Fruit fly (Drosophila melanogaster) whole organism, embryonic: ENCODE results near the gene Fbp2.

Source experiments
- Atf6 ChIP-seq: fragments of 200-800 bp; sonication (Bioruptor generic); IDR thresholded peaks from 2 replicates; pipeline ENCODE4 v1.3.6; 2022; ENCODE audit warnings: missing biosample characterization, missing genetic modification characterization
- B-H2 ChIP-seq: fragments of 200-800 bp; sonication (Bioruptor generic); optimal IDR thresholded peaks from 2 replicates; lab custom pipeline; 2018; ENCODE audit warnings: missing biosample characterization, mild to moderate bottlenecking, missing genetic modification characterization
- CG11398 ChIP-seq: fragments of 200-800 bp; sonication (Bioruptor generic); optimal IDR thresholded peaks from 2 replicates; lab custom pipeline; 2016; ENCODE audit warnings: missing biosample characterization, missing genetic modification characterization
- CG13123 ChIP-seq: fragments of 200-800 bp; sonication (Bioruptor generic); optimal IDR thresholded peaks from 2 replicates; lab custom pipeline; 2016; ENCODE audit warnings: missing biosample characterization, missing genetic modification characterization
- CG13775 ChIP-seq: fragments of 200-800 bp; sonication (Bioruptor generic); optimal IDR thresholded peaks from 3 replicates; lab custom pipeline; 2017; ENCODE audit warnings: missing biosample characterization, mild to moderate bottlenecking, missing genetic modification characterization
- CG13894 ChIP-seq: fragments of 200-800 bp; sonication (Bioruptor generic); optimal IDR thresholded peaks from 3 replicates; lab custom pipeline; 2018; ENCODE audit warnings: missing biosample characterization, mild to moderate bottlenecking, missing genetic modification characterization, moderate library complexity
- CG14014 ChIP-seq: fragments of 200-800 bp; sonication (Bioruptor generic); IDR thresholded peaks from 2 replicates; pipeline ENCODE4 v1.3.6; 2022; ENCODE audit warnings: missing biosample characterization, missing genetic modification characterization
- CG16863 ChIP-seq: fragments of 200-800 bp; sonication (Bioruptor generic); optimal IDR thresholded peaks from 3 replicates; lab custom pipeline; 2016; ENCODE audit warnings: missing biosample characterization, missing genetic modification characterization
- CG17186 ChIP-seq: fragments of 200-800 bp; sonication (Bioruptor generic); optimal IDR thresholded peaks from 3 replicates; lab custom pipeline; 2017; ENCODE audit warnings: missing biosample characterization, missing genetic modification reagents, missing genetic modification characterization
- CG17361 ChIP-seq: fragments of 200-800 bp; sonication (Bioruptor generic); IDR thresholded peaks from 3 replicates; pipeline ENCODE4 v1.3.6; 2022; ENCODE audit warnings: missing biosample characterization, missing genetic modification characterization
- CG17612 ChIP-seq: fragments of 200-800 bp; sonication (Bioruptor generic); IDR thresholded peaks from 2 replicates; pipeline ENCODE4 v1.3.6; 2022; ENCODE audit warnings: missing biosample characterization, missing genetic modification characterization
- CG1832 ChIP-seq: fragments of 200-800 bp; sonication (Bioruptor generic); optimal IDR thresholded peaks from 2 replicates; lab custom pipeline; 2017; ENCODE audit warnings: missing biosample characterization, mild to moderate bottlenecking, missing genetic modification characterization, inconsistent platforms
- CG2678 ChIP-seq: fragments of 200-800 bp; sonication (Bioruptor generic); optimal IDR thresholded peaks from 3 replicates; lab custom pipeline; 2019; ENCODE audit warnings: missing biosample characterization, mild to moderate bottlenecking, missing genetic modification characterization, moderate library complexity
- CG43689 ChIP-seq: fragments of 200-800 bp; sonication (Bioruptor generic); IDR thresholded peaks from 2 replicates; pipeline ENCODE4 v1.3.6; 2022; ENCODE audit warnings: missing biosample characterization, missing genetic modification characterization
- CG5180 ChIP-seq: fragments of 200-800 bp; sonication (Bioruptor generic); optimal IDR thresholded peaks from 3 replicates; lab custom pipeline; 2017; ENCODE audit warnings: missing biosample characterization, missing genetic modification characterization, mild to moderate bottlenecking, moderate library complexity, missing genetic modification reagents
- CG8924 ChIP-seq: fragments of 200-800 bp; optimal IDR thresholded peaks from 3 replicates; lab custom pipeline; 2019; ENCODE audit warnings: missing biosample characterization, mild to moderate bottlenecking, missing genetic modification characterization, moderate library complexity
- CG9437 ChIP-seq: fragments of 200-800 bp; sonication (Bioruptor generic); optimal IDR thresholded peaks from 2 replicates; lab custom pipeline; 2018; ENCODE audit warnings: missing biosample characterization, mild to moderate bottlenecking, missing genetic modification characterization
- Dfd ChIP-seq, 2 experiments: fragments of >200 bp; optimal IDR thresholded peaks; 2 replicates each; lab custom pipeline; 2017; ENCODE audit warnings: missing biosample characterization in 2 of 2, missing genetic modification characterization in 2 of 2
- Doc3 ChIP-seq: fragments of 200-800 bp; sonication (Bioruptor generic); IDR thresholded peaks from 3 replicates; pipeline ENCODE4 v1.3.6; 2022; ENCODE audit warnings: missing biosample characterization, missing genetic modification characterization; ENCODE audit not compliant: partially characterized antibody
- E2f2 ChIP-seq: fragments of 200-800 bp; sonication (Bioruptor generic); IDR thresholded peaks from 2 replicates; pipeline ENCODE4 v1.3.6; 2022; ENCODE audit warnings: missing biosample characterization, missing genetic modification characterization
- Ets97D ChIP-seq: fragments of 200-800 bp; sonication (Bioruptor generic); optimal IDR thresholded peaks from 3 replicates; lab custom pipeline; 2016; ENCODE audit warnings: missing biosample characterization, missing genetic modification characterization
- Fer3 ChIP-seq: fragments of 200-800 bp; sonication (Bioruptor generic); optimal IDR thresholded peaks from 2 replicates; lab custom pipeline; 2018; ENCODE audit warnings: missing biosample characterization, mild to moderate bottlenecking, missing genetic modification characterization, moderate library complexity
- H15 ChIP-seq: fragments of 200-800 bp; sonication (Bioruptor generic); IDR thresholded peaks from 3 replicates; pipeline ENCODE4 v1.3.6; 2022; ENCODE audit warnings: missing biosample characterization, missing genetic modification characterization
- HmgD ChIP-seq: fragments of 200-800 bp; sonication (Bioruptor generic); optimal IDR thresholded peaks from 3 replicates; lab custom pipeline; 2016; ENCODE audit warnings: missing biosample characterization, missing genetic modification characterization
- Med ChIP-seq: fragments of 200-800 bp; sonication (Bioruptor generic); peaks from one replicate; lab custom pipeline; 2016; ENCODE audit warnings: missing biosample characterization, missing genetic modification characterization, mild to moderate bottlenecking, inconsistent platforms, moderate library complexity
- Meics ChIP-seq: fragments of 200-800 bp; sonication (Bioruptor generic); optimal IDR thresholded peaks from 2 replicates; lab custom pipeline; 2017; ENCODE audit warnings: missing biosample characterization, mild to moderate bottlenecking, missing genetic modification characterization
- Oli ChIP-seq: fragments of 200-800 bp; sonication (Bioruptor generic); optimal IDR thresholded peaks from 2 replicates; lab custom pipeline; 2018; ENCODE audit warnings: missing biosample characterization, mild to moderate bottlenecking, missing genetic modification characterization, moderate library complexity
- PHDP ChIP-seq: fragments of 200-800 bp; sonication (Bioruptor generic); optimal IDR thresholded peaks from 3 replicates; lab custom pipeline; 2018; ENCODE audit warnings: missing biosample characterization, mild to moderate bottlenecking, missing genetic modification characterization, moderate library complexity
- Stat92E ChIP-seq, 3 experiments: fragments of >200 bp in 2 of 3; fragments of 200-800 bp in 1 of 3; sonication (Bioruptor generic) in 1 of 3; optimal IDR thresholded peaks; 2 replicates each; lab custom pipeline; 2017 to 2019; ENCODE audit warnings: missing biosample characterization in 3 of 3, missing genetic modification characterization in 3 of 3, mild to moderate bottlenecking in 1 of 3, moderate library complexity in 1 of 3
- Xrp1 ChIP-seq: fragments of 200-800 bp; sonication (Bioruptor generic); IDR thresholded peaks from 2 replicates; pipeline ENCODE4 v1.3.6; 2022; ENCODE audit warnings: missing biosample characterization, missing genetic modification characterization
- crol ChIP-seq: fragments of 200-800 bp; sonication (Bioruptor generic); IDR thresholded peaks from 2 replicates; pipeline ENCODE4 v1.3.6; 2022; ENCODE audit warnings: missing biosample characterization, missing genetic modification characterization
- dm ChIP-seq: fragments of 200-800 bp; sonication (Bioruptor generic); optimal IDR thresholded peaks from 3 replicates; lab custom pipeline; 2016; ENCODE audit warnings: missing biosample characterization, missing genetic modification characterization
- eyg ChIP-seq: fragments of 200-800 bp; sonication (Bioruptor generic); optimal IDR thresholded peaks from 3 replicates; lab custom pipeline; 2016; ENCODE audit warnings: missing biosample characterization, missing genetic modification characterization
- gem ChIP-seq: fragments of 200-800 bp; sonication (Bioruptor generic); optimal IDR thresholded peaks from 2 replicates; lab custom pipeline; 2019; ENCODE audit warnings: missing biosample characterization, mild to moderate bottlenecking, missing genetic modification characterization, moderate library complexity
- her ChIP-seq: fragments of 200-800 bp; sonication (Bioruptor generic); optimal IDR thresholded peaks from 2 replicates; lab custom pipeline; 2016; ENCODE audit warnings: missing biosample characterization, missing genetic modification characterization
- lab ChIP-seq: fragments of 200-800 bp; sonication (Bioruptor generic); optimal IDR thresholded peaks from 3 replicates; lab custom pipeline; 2017; ENCODE audit warnings: missing biosample characterization, missing genetic modification characterization, mild to moderate bottlenecking, moderate library complexity, missing genetic modification reagents
- lmd ChIP-seq: fragments of 200-800 bp; sonication (Bioruptor generic); IDR thresholded peaks from 2 replicates; pipeline ENCODE4 v1.3.6; 2022; ENCODE audit warnings: missing biosample characterization, missing genetic modification characterization
- onecut ChIP-seq: fragments of 200-800 bp; sonication (Bioruptor generic); IDR thresholded peaks from 2 replicates; pipeline ENCODE4 v1.3.6; 2022; ENCODE audit warnings: missing biosample characterization, missing genetic modification characterization
- pb ChIP-seq: fragments of 200-800 bp; sonication (Bioruptor generic); optimal IDR thresholded peaks from 3 replicates; lab custom pipeline; 2016; ENCODE audit warnings: missing biosample characterization, missing genetic modification characterization
- pros ChIP-seq: fragments of 200-800 bp; sonication (Bioruptor generic); optimal IDR thresholded peaks from 3 replicates; lab custom pipeline; 2019; ENCODE audit warnings: missing biosample characterization, mild to moderate bottlenecking, missing genetic modification characterization, moderate library complexity
- row ChIP-seq: fragments of 200-800 bp; sonication (Bioruptor generic); IDR thresholded peaks from 3 replicates; pipeline ENCODE4 v1.3.6; 2022; ENCODE audit warnings: missing biosample characterization, missing genetic modification characterization
- sens ChIP-seq: fragments of 200-800 bp; sonication (Bioruptor generic); peaks from one replicate; lab custom pipeline; 2016; ENCODE audit warnings: missing biosample characterization, missing genetic modification characterization
- sim ChIP-seq: fragments of 200-800 bp; sonication (Bioruptor generic); IDR thresholded peaks from 2 replicates; pipeline ENCODE4 v1.3.6; 2022; ENCODE audit warnings: missing biosample characterization, missing genetic modification characterization
- sima ChIP-seq: fragments of 200-800 bp; sonication (Bioruptor generic); optimal IDR thresholded peaks from 2 replicates; lab custom pipeline; 2016; ENCODE audit warnings: missing biosample characterization, missing genetic modification characterization
- so ChIP-seq: fragments of 200-800 bp; sonication (Bioruptor generic); IDR thresholded peaks from 3 replicates; pipeline ENCODE4 v1.3.6; 2022; ENCODE audit warnings: missing biosample characterization, missing genetic modification characterization
- twi ChIP-seq: fragments of 200-800 bp; optimal IDR thresholded peaks from 2 replicates; lab custom pipeline; 2019; ENCODE audit warnings: missing biosample characterization, mild to moderate bottlenecking, missing genetic modification characterization, moderate library complexity
- unc-4 ChIP-seq: fragments of 200-800 bp; sonication (Bioruptor generic); IDR thresholded peaks from 2 replicates; pipeline ENCODE4 v1.3.6; 2022; ENCODE audit warnings: missing biosample characterization, missing genetic modification characterization; ENCODE audit not compliant: partially characterized antibody

Gene Fbp2

dm6 chr2L:9447816-9448215 lies 21.2 kb downstream of the Fbp2 start (continued):
- TF ChIP-seq CG17361 (GFP tag; lab: Robert Waterston, UW), result peak; percentile 20; the same call in 1 of the 3 replicates
- 0 out of 3 replicates have a peak, but pooled peaks have one; percentile 24 for TF ChIP-seq row (GFP tag; lab: Robert Waterston, UW)
- TF ChIP-seq E2f2 (GFP tag; lab: Robert Waterston, UW), result peak; percentile 8; the same call in 1 of the 2 replicates
- TF ChIP-seq Fer3, result no peak
- peak; percentile 10; the same call in 1 of the 2 replicates for TF ChIP-seq Xrp1 (GFP tag; lab: Robert Waterston, UW)
- TF ChIP-seq Dfd (GFP tag; optimal IDR thresholded peaks at IDR 0.05; lab: Kevin White, UChicago), result no peak
- peak; percentile 25 for TF ChIP-seq CG9437 (GFP tag; lab: Kevin White, UChicago)
- TF ChIP-seq CG17186 (GFP tag; lab: Kevin White, UChicago), result no peak
- peak; percentile 47 for TF ChIP-seq Med (GFP tag; lab: Kevin White, UChicago)
- TF ChIP-seq crol (GFP tag; lab: Robert Waterston, UW), result 0 out of 2 replicates have a peak, but pooled peaks have one; percentile 4

dm6 chr2L:9448322-9449256 lies 22.0 kb downstream of the Fbp2 start:
- TF ChIP-seq gem (peak; percentile 12), HmgD (no peak), sens (GFP tag; lab: Kevin White, UChicago) (peak; percentile 89), twi (tag; lab: Kevin White, UChicago) (no peak), CG16863 (GFP tag; lab: Kevin White, UChicago) (peak; percentile 14), H15 (GFP tag; lab: Robert Waterston, UW) (no peak), sima (no peak), Stat92E (GFP tag; optimal IDR thresholded peaks at IDR 0.05; lab: Kevin White, UChicago) (no peak), dm (GFP tag; lab: Kevin White, UChicago) (peak; percentile 28), Oli (tag; lab: Kevin White, UChicago) (peak; percentile 35), onecut (GFP tag; lab: Robert Waterston, UW) (peak; percentile 58), Atf6 (no peak), lmd (GFP tag; lab: Robert Waterston, UW) (peak; percentile 8), CG13894 (no peak), Ets97D (GFP tag; lab: Kevin White, UChicago) (no peak), CG14014 (GFP tag; lab: Robert Waterston, UW) (no peak), CG1832 (no peak), CG8924 (no peak), lab (GFP tag; lab: Kevin White, UChicago) (no peak), sim (GFP tag; lab: Robert Waterston, UW) (no peak), Doc3 (GFP tag; lab: Robert Waterston, UW) (no peak), CG13775 (peak; percentile 25), so (GFP tag; lab: Robert Waterston, UW) (no peak), pb (GFP tag; lab: Kevin White, UChicago) (peak; percentile 9), CG11398 (GFP tag; lab: Kevin White, UChicago) (no peak), pros (GFP tag; lab: Kevin White, UChicago) (peak; percentile 78), CG5180 (GFP tag; lab: Kevin White, UChicago) (no peak), CG2678 (tag; lab: Kevin White, UChicago) (peak; percentile 13), CG13123 (GFP tag; lab: Kevin White, UChicago) (no peak), PHDP (tag; lab: Kevin White, UChicago) (no peak), CG43689 (GFP tag; lab: Robert Waterston, UW) (no peak), CG17612 (GFP tag; lab: Robert Waterston, UW) (0 out of 2 replicates have a peak, but pooled peaks have one; percentile 5), unc-4 (GFP tag; lab: Robert Waterston, UW) (no peak), B-H2 (no peak), her (no peak), eyg (no peak), Meics (GFP tag; lab: Kevin White, UChicago) (peak; percentile 47)
